Worm (Caenorhabditis elegans): Measurements from ENCODE around the gene cks-1.

The cks-1 gene

ce11 chrIV:8527598-8528012 lies 13.9 kb downstream of the cks-1 start:
- TF ChIP-seq T22C8.4 (GFP tag; IDR thresholded peaks at IDR 0.05): no peak
- TF ChIP-seq flt-1 (GFP tag; IDR thresholded peaks at IDR 0.05): no peak
- TF ChIP-seq ztf-23 (GFP tag; IDR thresholded peaks at IDR 0.05): no peak
- no peak for TF ChIP-seq klf-2 (GFP tag; conservative IDR thresholded peaks at IDR 0.05)
- no peak for TF ChIP-seq cog-1 (tag; optimal IDR thresholded peaks at IDR 0.05)
- no peak for TF ChIP-seq ref-1 (GFP tag; conservative IDR thresholded peaks at IDR 0.05)
- TF ChIP-seq ztf-29 (GFP tag; IDR thresholded peaks at IDR 0.05): no peak
- TF ChIP-seq tab-1 (GFP tag; IDR thresholded peaks at IDR 0.05): no peak
- TF ChIP-seq med-1 (GFP tag; optimal IDR thresholded peaks at IDR 0.05; ENCODE audit: insufficient read depth): no peak

DNA sequence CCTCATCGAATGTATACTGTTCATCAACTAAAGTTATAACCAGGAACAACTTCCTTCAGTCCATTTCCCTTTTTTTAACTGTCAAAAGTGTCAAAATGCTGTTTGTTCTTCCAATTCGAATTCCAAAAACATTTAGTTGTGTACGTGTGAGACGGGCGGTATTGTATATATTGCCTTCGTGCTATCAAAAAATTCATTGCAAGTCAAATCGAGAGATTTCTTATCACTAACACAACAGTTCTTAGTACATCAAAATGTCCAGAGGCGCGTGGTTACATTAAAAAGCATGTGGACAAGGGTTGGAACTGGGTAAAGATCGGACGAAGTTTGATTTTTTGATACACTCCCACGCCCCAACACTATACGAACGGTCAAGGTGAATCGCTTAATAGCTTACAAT lies 14.6 kb downstream of the cks-1 start:
- TF ChIP-seq flt-1 (GFP tag; IDR thresholded peaks at IDR 0.05): no peak
- no peak for TF ChIP-seq ref-1 (GFP tag; conservative IDR thresholded peaks at IDR 0.05)
- TF ChIP-seq klf-2 (GFP tag; conservative IDR thresholded peaks at IDR 0.05): no peak
- TF ChIP-seq ztf-23 (GFP tag; IDR thresholded peaks at IDR 0.05): no peak
- TF ChIP-seq med-1 (GFP tag; optimal IDR thresholded peaks at IDR 0.05; ENCODE audit: insufficient read depth): no peak
- TF ChIP-seq T22C8.4 (GFP tag; IDR thresholded peaks at IDR 0.05): no peak
- TF ChIP-seq tab-1 (GFP tag; IDR thresholded peaks at IDR 0.05): no peak
- TF ChIP-seq cog-1 (tag; optimal IDR thresholded peaks at IDR 0.05): no peak
- TF ChIP-seq ztf-29 (GFP tag; IDR thresholded peaks at IDR 0.05): no peak

ce11 chrIV:8529039-8529438 lies 15.3 kb downstream of the cks-1 start:
- TF ChIP-seq T22C8.4 (GFP tag; IDR thresholded peaks at IDR 0.05) (no peak), ztf-23 (GFP tag; IDR thresholded peaks at IDR 0.05) (no peak), med-1 (GFP tag; optimal IDR thresholded peaks at IDR 0.05; ENCODE audit: insufficient read depth) (no peak), tab-1 (GFP tag; IDR thresholded peaks at IDR 0.05) (no peak)

ce11 chrIV:8530042-8531027 lies 16.6 kb downstream of the cks-1 start:
- TF ChIP-seq klf-2 (GFP tag; conservative IDR thresholded peaks at IDR 0.05) (no peak), ztf-29 (GFP tag; IDR thresholded peaks at IDR 0.05) (no peak), tab-1 (GFP tag; IDR thresholded peaks at IDR 0.05) (no peak)

ce11 chrIV:8532024-8532423 lies 18.3 kb downstream of the cks-1 start:
- TF ChIP-seq T22C8.4 (GFP tag; IDR thresholded peaks at IDR 0.05): no peak
- TF ChIP-seq cog-1 (tag; optimal IDR thresholded peaks at IDR 0.05): no peak
- TF ChIP-seq med-1 (GFP tag; optimal IDR thresholded peaks at IDR 0.05; ENCODE audit: insufficient read depth): no peak
- no peak for TF ChIP-seq tab-1 (GFP tag; IDR thresholded peaks at IDR 0.05)
- no peak for TF ChIP-seq klf-2 (GFP tag; conservative IDR thresholded peaks at IDR 0.05)
- no peak for TF ChIP-seq ztf-23 (GFP tag; IDR thresholded peaks at IDR 0.05)
- no peak for TF ChIP-seq ref-1 (GFP tag; conservative IDR thresholded peaks at IDR 0.05)
- no peak for TF ChIP-seq ztf-29 (GFP tag; IDR thresholded peaks at IDR 0.05)
- no peak for TF ChIP-seq flt-1 (GFP tag; IDR thresholded peaks at IDR 0.05)

- TF ChIP-seq ztf-23 (GFP tag; IDR thresholded peaks at IDR 0.05) (no peak), med-1 (GFP tag; optimal IDR thresholded peaks at IDR 0.05; ENCODE audit: insufficient read depth) (no peak), klf-2 (GFP tag; conservative IDR thresholded peaks at IDR 0.05) (no peak), flt-1 (GFP tag; IDR thresholded peaks at IDR 0.05) (no peak), cog-1 (tag; optimal IDR thresholded peaks at IDR 0.05) (no peak), ref-1 (GFP tag; conservative IDR thresholded peaks at IDR 0.05) (no peak), tab-1 (GFP tag; IDR thresholded peaks at IDR 0.05) (no peak), ztf-29 (GFP tag; IDR thresholded peaks at IDR 0.05) (no peak), T22C8.4 (GFP tag; IDR thresholded peaks at IDR 0.05) (no peak)
These were observed 19.1 kb downstream of the cks-1 start for ce11 chrIV:8532796-8533195.

ce11 chrIV:8534189-8534588 lies 20.5 kb downstream of the cks-1 start:
- TF ChIP-seq ztf-23 (GFP tag; IDR thresholded peaks at IDR 0.05) (no peak), ref-1 (GFP tag; conservative IDR thresholded peaks at IDR 0.05) (no peak), T22C8.4 (GFP tag; IDR thresholded peaks at IDR 0.05) (no peak), med-1 (GFP tag; optimal IDR thresholded peaks at IDR 0.05; ENCODE audit: insufficient read depth) (no peak), flt-1 (GFP tag; IDR thresholded peaks at IDR 0.05) (no peak), cog-1 (tag; optimal IDR thresholded peaks at IDR 0.05) (no peak), ztf-29 (GFP tag; IDR thresholded peaks at IDR 0.05) (no peak), tab-1 (GFP tag; IDR thresholded peaks at IDR 0.05) (no peak), klf-2 (GFP tag; conservative IDR thresholded peaks at IDR 0.05) (no peak)

- TF ChIP-seq med-1 (GFP tag; optimal IDR thresholded peaks at IDR 0.05; ENCODE audit: insufficient read depth) (no peak), ztf-23 (GFP tag; IDR thresholded peaks at IDR 0.05) (no peak), ztf-29 (GFP tag; IDR thresholded peaks at IDR 0.05) (no peak), cog-1 (tag; optimal IDR thresholded peaks at IDR 0.05) (no peak), klf-2 (GFP tag; conservative IDR thresholded peaks at IDR 0.05) (no peak), T22C8.4 (GFP tag; IDR thresholded peaks at IDR 0.05) (no peak), tab-1 (GFP tag; IDR thresholded peaks at IDR 0.05) (no peak), flt-1 (GFP tag; IDR thresholded peaks at IDR 0.05) (no peak), ref-1 (GFP tag; conservative IDR thresholded peaks at IDR 0.05) (no peak)
These were observed 21.3 kb downstream of the cks-1 start for ce11 chrIV:8534997-8535414.

- no peak for TF ChIP-seq tab-1 (GFP tag; IDR thresholded peaks at IDR 0.05)
- no peak for TF ChIP-seq ztf-29 (GFP tag; IDR thresholded peaks at IDR 0.05)
- TF ChIP-seq ref-1 (GFP tag; conservative IDR thresholded peaks at IDR 0.05): no peak
- TF ChIP-seq klf-2 (GFP tag; conservative IDR thresholded peaks at IDR 0.05): no peak
- no peak for TF ChIP-seq med-1 (GFP tag; optimal IDR thresholded peaks at IDR 0.05; ENCODE audit: insufficient read depth)
- TF ChIP-seq flt-1 (GFP tag; IDR thresholded peaks at IDR 0.05): no peak
- no peak for TF ChIP-seq ztf-23 (GFP tag; IDR thresholded peaks at IDR 0.05)
- no peak for TF ChIP-seq T22C8.4 (GFP tag; IDR thresholded peaks at IDR 0.05)
- TF ChIP-seq cog-1 (tag; optimal IDR thresholded peaks at IDR 0.05): no peak
These were observed 22.2 kb downstream of the cks-1 start for ce11 chrIV:8535946-8536345.

Measured in whole organism, midembryonic.